Worm (Caenorhabditis elegans): Measurements from ENCODE around the gene M03E7.2.

- TF ChIP-seq ceh-82 (tag; optimal IDR thresholded peaks at IDR 0.05) (no peak), sptf-1 (tag; optimal IDR thresholded peaks at IDR 0.05) (no peak), nhr-28 (tag; optimal IDR thresholded peaks at IDR 0.05) (no peak), tbx-2 (tag; optimal IDR thresholded peaks at IDR 0.05) (no peak), aly-2 (tag; optimal IDR thresholded peaks at IDR 0.05) (no peak), ztf-11 (tag; optimal IDR thresholded peaks at IDR 0.05) (no peak)
These were observed 29.4 kb upstream of the M03E7.2 start for ce11 chrV:5587955-5588354.
